Fruit fly (Drosophila melanogaster) whole organism, embryonic: ENCODE measurements around the gene Trm7-32.
A peak's percentile ranks its signal among the peaks of the same experiment; 100 is the strongest.

Experiments used
- Antp ChIP-seq: fragments of 200-800 bp; sonication (Bioruptor generic); optimal IDR thresholded peaks from 3 replicates; lab custom pipeline; 2016; ENCODE audit warnings: missing biosample characterization, missing genetic modification characterization
- B-H1 ChIP-seq: fragments of 200-800 bp; sonication (Bioruptor generic); IDR thresholded peaks from 3 replicates; pipeline ENCODE4 v1.3.6; 2022; ENCODE audit warnings: missing biosample characterization, missing genetic modification characterization
- CG10366 ChIP-seq: fragments of 200-800 bp; sonication (Bioruptor generic); IDR thresholded peaks from 2 replicates; pipeline ENCODE4 v1.3.6; 2022; ENCODE audit warnings: missing biosample characterization, missing genetic modification characterization
- CG11247 ChIP-seq: fragments of 200-800 bp; sonication (Bioruptor generic); IDR thresholded peaks from 2 replicates; pipeline ENCODE4 v1.3.6; 2022; ENCODE audit warnings: missing biosample characterization, missing genetic modification characterization
- CG14860 ChIP-seq: fragments of 200-800 bp; sonication (Bioruptor generic); IDR thresholded peaks from 3 replicates; pipeline ENCODE4 v1.3.6; 2022; ENCODE audit warnings: missing biosample characterization, missing genetic modification characterization; ENCODE audit not compliant: partially characterized antibody
- CG15514 ChIP-seq: fragments of 200-800 bp; sonication (Bioruptor generic); optimal IDR thresholded peaks from 3 replicates; lab custom pipeline; 2017; ENCODE audit warnings: missing biosample characterization, missing genetic modification characterization, mild to moderate bottlenecking, moderate library complexity, missing genetic modification reagents
- CG15601 ChIP-seq: fragments of 200-800 bp; sonication (Bioruptor generic); optimal IDR thresholded peaks from 3 replicates; lab custom pipeline; 2019; ENCODE audit warnings: missing biosample characterization, mild to moderate bottlenecking, missing genetic modification characterization, moderate library complexity
- CG18011 ChIP-seq: fragments of 200-800 bp; sonication (Bioruptor generic); optimal IDR thresholded peaks from 2 replicates; lab custom pipeline; 2017; ENCODE audit warnings: missing biosample characterization, missing genetic modification characterization, mild to moderate bottlenecking, moderate library complexity, missing genotype
- CG2129 ChIP-seq: fragments of 200-800 bp; sonication (Bioruptor generic); IDR thresholded peaks from 2 replicates; pipeline ENCODE4 v1.3.6; 2022; ENCODE audit warnings: missing biosample characterization, missing genetic modification characterization; ENCODE audit not compliant: partially characterized antibody
- CG2889 ChIP-seq: fragments of 200-800 bp; sonication (Bioruptor generic); IDR thresholded peaks from 3 replicates; pipeline ENCODE4 v1.3.6; 2022; ENCODE audit warnings: missing biosample characterization, missing genetic modification characterization
- CG31224 ChIP-seq: fragments of 200-800 bp; sonication (Bioruptor generic); IDR thresholded peaks from 2 replicates; pipeline ENCODE4 v1.3.6; 2022; ENCODE audit warnings: missing biosample characterization, missing genetic modification characterization
- CG34422 ChIP-seq: fragments of 200-800 bp; sonication (Bioruptor generic); IDR thresholded peaks from 3 replicates; pipeline ENCODE4 v1.3.6; 2022; ENCODE audit warnings: missing biosample characterization, missing genetic modification characterization
- CG3847 ChIP-seq: fragments of 200-800 bp; sonication (Bioruptor generic); IDR thresholded peaks from 2 replicates; pipeline ENCODE4 v1.3.6; 2022; ENCODE audit warnings: missing biosample characterization, missing genetic modification characterization
- CG6272 ChIP-seq: fragments of 200-800 bp; sonication (Bioruptor generic); IDR thresholded peaks from 2 replicates; pipeline ENCODE4 v1.3.6; 2022; ENCODE audit warnings: missing biosample characterization, missing genetic modification characterization
- CG6683 ChIP-seq: fragments of 200-800 bp; sonication (Bioruptor generic); optimal IDR thresholded peaks from 2 replicates; lab custom pipeline; 2017; ENCODE audit warnings: missing biosample characterization, mild to moderate bottlenecking, missing genetic modification characterization, missing genetic modification reagents
- CG7271 ChIP-seq: fragments of 200-800 bp; sonication (Bioruptor generic); optimal IDR thresholded peaks from 2 replicates; lab custom pipeline; 2018; ENCODE audit warnings: missing biosample characterization, mild to moderate bottlenecking, missing genetic modification characterization, moderate library complexity
- CG7963 ChIP-seq: fragments of 200-800 bp; sonication (Bioruptor generic); IDR thresholded peaks from 3 replicates; pipeline ENCODE4 v1.3.6; 2022; ENCODE audit warnings: missing biosample characterization, missing genetic modification characterization; ENCODE audit not compliant: partially characterized antibody
- CG9609 ChIP-seq: fragments of 200-800 bp; sonication (Bioruptor generic); optimal IDR thresholded peaks from 3 replicates; lab custom pipeline; 2016; ENCODE audit warnings: missing biosample characterization, missing genetic modification characterization
- Chrac-16 ChIP-seq: fragments of 200-800 bp; sonication (Bioruptor generic); optimal IDR thresholded peaks from 3 replicates; lab custom pipeline; 2016; ENCODE audit warnings: missing biosample characterization, missing genetic modification characterization
- D19A ChIP-seq: fragments of 200-800 bp; optimal IDR thresholded peaks from 3 replicates; lab custom pipeline; 2019; ENCODE audit warnings: missing biosample characterization, mild to moderate bottlenecking, missing genetic modification characterization, moderate library complexity
- Ets97D ChIP-seq: fragments of 200-800 bp; sonication (Bioruptor generic); optimal IDR thresholded peaks from 3 replicates; lab custom pipeline; 2016; ENCODE audit warnings: missing biosample characterization, missing genetic modification characterization
- Gug ChIP-seq: fragments of 200-800 bp; sonication (Bioruptor generic); IDR thresholded peaks from 4 replicates; pipeline ENCODE4 v1.3.6; 2022; ENCODE audit warnings: missing biosample characterization, missing genetic modification characterization
- Mad ChIP-seq: fragments of 200-800 bp; sonication (Bioruptor generic); optimal IDR thresholded peaks from 2 replicates; lab custom pipeline; 2016; ENCODE audit warnings: missing biosample characterization, missing genetic modification characterization
- Max ChIP-seq: fragments of 200-800 bp; sonication (Bioruptor generic); optimal IDR thresholded peaks from 2 replicates; lab custom pipeline; 2016; ENCODE audit warnings: missing biosample characterization, mild to moderate bottlenecking, missing genetic modification characterization
- Six4 ChIP-seq: fragments of 200-800 bp; sonication (Bioruptor generic); optimal IDR thresholded peaks from 2 replicates; lab custom pipeline; 2016; ENCODE audit warnings: missing biosample characterization, missing genetic modification characterization
- Stat92E ChIP-seq, 3 experiments: fragments of >200 bp in 2 of 3; fragments of 200-800 bp in 1 of 3; sonication (Bioruptor generic) in 1 of 3; optimal IDR thresholded peaks; 2 replicates each; lab custom pipeline; 2017 to 2019; ENCODE audit warnings: missing biosample characterization in 3 of 3, missing genetic modification characterization in 3 of 3, mild to moderate bottlenecking in 1 of 3, moderate library complexity in 1 of 3
- YL-1 ChIP-seq: fragments of 200-800 bp; sonication (Bioruptor generic); optimal IDR thresholded peaks from 3 replicates; lab custom pipeline; 2017; ENCODE audit warnings: missing biosample characterization, mild to moderate bottlenecking, missing genetic modification characterization
- ab ChIP-seq: fragments of 200-800 bp; sonication (Bioruptor generic); optimal IDR thresholded peaks from 2 replicates; lab custom pipeline; 2016; ENCODE audit warnings: missing biosample characterization, missing genetic modification characterization
- bab2 ChIP-seq: fragments of 200-800 bp; sonication (Bioruptor generic); optimal IDR thresholded peaks from 2 replicates; lab custom pipeline; 2016; ENCODE audit warnings: missing biosample characterization, missing genetic modification characterization
- br ChIP-seq: fragments of >200 bp; optimal IDR thresholded peaks from 2 replicates; lab custom pipeline; 2017
- corto ChIP-seq: fragments of 200-800 bp; sonication (Bioruptor generic); optimal IDR thresholded peaks from 2 replicates; lab custom pipeline; 2016; ENCODE audit warnings: missing biosample characterization, mild to moderate bottlenecking, missing genetic modification characterization, moderate library complexity
- crol ChIP-seq: fragments of 200-800 bp; sonication (Bioruptor generic); IDR thresholded peaks from 2 replicates; pipeline ENCODE4 v1.3.6; 2022; ENCODE audit warnings: missing biosample characterization, missing genetic modification characterization
- dan ChIP-seq: fragments of 200-800 bp; sonication (Bioruptor generic); IDR thresholded peaks from 2 replicates; pipeline ENCODE4 v1.3.6; 2022; ENCODE audit warnings: missing biosample characterization, missing genetic modification characterization
- dmrt11E ChIP-seq: fragments of 200-800 bp; sonication (Bioruptor generic); optimal IDR thresholded peaks from 3 replicates; lab custom pipeline; 2018; ENCODE audit warnings: missing biosample characterization, mild to moderate bottlenecking, missing genetic modification characterization, moderate library complexity
- en ChIP-seq: fragments of 200-800 bp; sonication (Bioruptor generic); optimal IDR thresholded peaks from 2 replicates; lab custom pipeline; 2016; ENCODE audit warnings: missing biosample characterization, missing genetic modification characterization
- fd96Cb ChIP-seq: fragments of 200-800 bp; sonication (Bioruptor generic); optimal IDR thresholded peaks from 2 replicates; lab custom pipeline; 2018; ENCODE audit warnings: missing biosample characterization, mild to moderate bottlenecking, missing genetic modification characterization, moderate library complexity
- gt ChIP-seq: fragments of 200-800 bp; sonication (Bioruptor generic); IDR thresholded peaks from 2 replicates; pipeline ENCODE4 v1.3.6; 2022; ENCODE audit warnings: missing biosample characterization, missing genetic modification characterization
- ind ChIP-seq: fragments of 200-800 bp; sonication (Bioruptor generic); optimal IDR thresholded peaks from 3 replicates; lab custom pipeline; 2016; ENCODE audit warnings: missing biosample characterization, missing genetic modification characterization
- kah ChIP-seq: fragments of 200-800 bp; sonication (Bioruptor generic); optimal IDR thresholded peaks from 2 replicates; lab custom pipeline; 2018; ENCODE audit warnings: missing biosample characterization, mild to moderate bottlenecking, missing genetic modification characterization
- lola ChIP-seq, 3 experiments: fragments of >200 bp in 2 of 3; fragments of 200-800 bp in 1 of 3; sonication (Bioruptor generic) in 1 of 3; optimal IDR thresholded peaks; 2 replicates each; lab custom pipeline; 2017 to 2019; ENCODE audit warnings: missing biosample characterization in 3 of 3, missing genetic modification characterization in 3 of 3, mild to moderate bottlenecking in 1 of 3, moderate library complexity in 1 of 3
- nerfin-1 ChIP-seq: fragments of 200-800 bp; sonication (Bioruptor generic); optimal IDR thresholded peaks from 3 replicates; lab custom pipeline; 2019; ENCODE audit warnings: missing biosample characterization, mild to moderate bottlenecking, missing genetic modification characterization, moderate library complexity
- pan ChIP-seq, 4 experiments: fragments of >200 bp in 3 of 4; fragments of 200-800 bp in 1 of 4; sonication (Bioruptor generic) in 1 of 4; optimal IDR thresholded peaks in 3 of 4; IDR thresholded peaks in 1 of 4; 2 replicates each; pipeline versions ENCODE4 v1.3.6 to Lab custom; 2017 to 2022; ENCODE audit warnings: missing biosample characterization in 2 of 4, missing genetic modification characterization in 2 of 4, mixed read lengths in 1 of 4
- pum ChIP-seq: fragments of 200-800 bp; sonication (Bioruptor generic); optimal IDR thresholded peaks from 2 replicates; lab custom pipeline; 2016; ENCODE audit warnings: missing biosample characterization, missing genetic modification characterization
- repo ChIP-seq: fragments of 200-800 bp; sonication (Bioruptor generic); optimal IDR thresholded peaks from 2 replicates; lab custom pipeline; 2016; ENCODE audit warnings: missing biosample characterization, missing genetic modification characterization
- row ChIP-seq: fragments of 200-800 bp; sonication (Bioruptor generic); IDR thresholded peaks from 3 replicates; pipeline ENCODE4 v1.3.6; 2022; ENCODE audit warnings: missing biosample characterization, missing genetic modification characterization
- run ChIP-seq: fragments of 200-800 bp; sonication (Bioruptor generic); optimal IDR thresholded peaks from 3 replicates; lab custom pipeline; 2018; ENCODE audit warnings: missing biosample characterization, mild to moderate bottlenecking, missing genetic modification characterization
- sd ChIP-seq: fragments of 200-800 bp; sonication (Bioruptor generic); optimal IDR thresholded peaks from 3 replicates; lab custom pipeline; 2018; ENCODE audit warnings: missing biosample characterization, mild to moderate bottlenecking, missing genetic modification characterization, moderate library complexity
- sens-2 ChIP-seq: fragments of 200-800 bp; sonication (Bioruptor generic); IDR thresholded peaks from 2 replicates; pipeline ENCODE4 v1.3.6; 2022; ENCODE audit warnings: missing biosample characterization, missing genetic modification characterization
- vvl ChIP-seq: fragments of 200-800 bp; sonication (Bioruptor generic); IDR thresholded peaks from 2 replicates; pipeline ENCODE4 v1.3.6; 2022; ENCODE audit warnings: missing biosample characterization, missing genetic modification characterization
- wek ChIP-seq: fragments of 200-800 bp; sonication (Bioruptor generic); optimal IDR thresholded peaks from 3 replicates; lab custom pipeline; 2018; ENCODE audit warnings: missing biosample characterization, mild to moderate bottlenecking, missing genetic modification characterization, moderate library complexity

Trm7-32 gene

DNA sequence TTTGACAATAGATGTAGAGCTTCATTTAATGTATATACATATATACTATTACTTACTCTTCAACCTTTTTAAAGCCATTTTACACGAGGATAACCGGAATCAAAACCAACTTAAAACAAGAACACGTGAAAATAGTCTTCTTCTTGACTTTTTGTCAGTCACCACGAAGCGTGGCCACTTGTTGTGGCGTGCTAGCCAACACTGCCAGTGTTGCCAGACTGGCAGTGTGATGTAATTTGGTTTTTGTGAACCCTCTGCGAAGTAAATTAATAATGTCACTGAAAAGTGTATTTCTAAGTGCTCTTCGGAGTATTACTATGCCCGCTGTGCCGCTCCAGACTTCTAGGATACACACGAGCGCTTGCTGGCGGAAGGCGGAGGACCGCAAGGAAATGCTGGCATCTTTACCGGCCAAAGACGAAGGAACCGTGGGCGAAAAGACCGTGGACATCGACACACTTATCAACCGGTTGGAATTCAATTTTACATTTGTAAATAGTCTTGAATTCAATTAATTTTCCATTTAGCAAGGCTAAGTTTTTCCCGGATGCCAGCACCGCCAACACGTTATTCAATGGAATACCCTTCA, 32.1 kb downstream of the Trm7-32 start, which contains the start of the genes Ns1 and mRpS11 (continued):
- peak; percentile 10 for TF ChIP-seq D19A (tag; lab: Kevin White, UChicago)
- no peak for TF ChIP-seq CG2889 (GFP tag; lab: Robert Waterston, UW)
- TF ChIP-seq CG34422 (GFP tag; lab: Robert Waterston, UW): peak; percentile 87; the same call in 2 of the 3 replicates
- TF ChIP-seq CG6683: peak; percentile 1
- peak; percentile 37 for TF ChIP-seq Antp (GFP tag; lab: Kevin White, UChicago)
- TF ChIP-seq CG3847 (GFP tag; lab: Robert Waterston, UW): peak; percentile 63
- peak; percentile 60 for TF ChIP-seq sd (tag; lab: Kevin White, UChicago)
- TF ChIP-seq wek: no peak
- no peak for TF ChIP-seq sens-2 (GFP tag; lab: Robert Waterston, UW)
- TF ChIP-seq CG7271 (tag; lab: Kevin White, UChicago): no peak
- peak in 1 of 3 experiments; percentile 27 for TF ChIP-seq Stat92E (GFP tag; optimal IDR thresholded peaks at IDR 0.05; lab: Kevin White, UChicago)
- TF ChIP-seq vvl (GFP tag; lab: Robert Waterston, UW): peak; percentile 60
- TF ChIP-seq dan (GFP tag; lab: Robert Waterston, UW): no peak
- peak; percentile 44; the same call in 2 of the 3 replicates for TF ChIP-seq CG7963 (GFP tag; lab: Robert Waterston, UW)
- peak; percentile 91 for TF ChIP-seq nerfin-1 (tag; lab: Kevin White, UChicago)
- peak; percentile 14 for TF ChIP-seq Chrac-16 (GFP tag; lab: Kevin White, UChicago)
- peak; percentile 13 for TF ChIP-seq Mad
- TF ChIP-seq Six4 (GFP tag; lab: Kevin White, UChicago): no peak
- TF ChIP-seq fd96Cb (tag; lab: Kevin White, UChicago): no peak
- TF ChIP-seq CG10366 (GFP tag; lab: Robert Waterston, UW): no peak
- peak; percentile 23 for TF ChIP-seq pum (GFP tag; lab: Kevin White, UChicago)
- no peak for TF ChIP-seq pan (optimal IDR thresholded peaks at IDR 0.05; lab: Kevin White, UChicago)
- TF ChIP-seq pan (GFP tag; optimal IDR thresholded peaks at IDR 0.05 in 1 of 2, IDR thresholded peaks at IDR 0.05 in 1 of 2): no peak
- 0 out of 2 replicates have a peak, but pooled peaks have one; percentile 30 for TF ChIP-seq CG11247 (GFP tag; lab: Robert Waterston, UW)
- TF ChIP-seq ind: no peak
- TF ChIP-seq Gug (GFP tag; lab: Robert Waterston, UW): no peak; the same call in 3 of the 4 replicates
- no peak for TF ChIP-seq CG31224
- no peak for TF ChIP-seq repo (GFP tag; lab: Kevin White, UChicago)
- no peak for TF ChIP-seq run (tag; lab: Kevin White, UChicago)
- TF ChIP-seq row (GFP tag; lab: Robert Waterston, UW): peak; percentile 36; the same call in 2 of the 3 replicates
- no peak for TF ChIP-seq CG14860
- TF ChIP-seq bab2: no peak
- TF ChIP-seq br (lab: Kevin White, UChicago): no peak
- TF ChIP-seq gt: no peak
- peak; percentile 100 for TF ChIP-seq YL-1 (GFP tag; lab: Kevin White, UChicago)
- no peak for TF ChIP-seq en (GFP tag; lab: Kevin White, UChicago)
- TF ChIP-seq crol (GFP tag; lab: Robert Waterston, UW): no peak
- TF ChIP-seq lola (GFP tag; optimal IDR thresholded peaks at IDR 0.05; lab: Kevin White, UChicago): no peak
- TF ChIP-seq B-H1 (GFP tag; lab: Robert Waterston, UW): no peak
- no peak for TF ChIP-seq CG6272 (GFP tag; lab: Robert Waterston, UW)
- TF ChIP-seq CG18011 (GFP tag; lab: Kevin White, UChicago): no peak
- TF ChIP-seq CG2129: no peak
- TF ChIP-seq corto (GFP tag; lab: Kevin White, UChicago): no peak
- no peak for TF ChIP-seq ab
- TF ChIP-seq Max (GFP tag; lab: Kevin White, UChicago): peak; percentile 93
- TF ChIP-seq CG9609 (GFP tag; lab: Kevin White, UChicago): no peak
- TF ChIP-seq Ets97D: peak; percentile 88
- TF ChIP-seq dmrt11E: no peak
- TF ChIP-seq CG15514 (GFP tag; lab: Kevin White, UChicago): peak; percentile 79
- TF ChIP-seq kah: peak; percentile 96
- TF ChIP-seq CG15601 (tag; lab: Kevin White, UChicago): peak; percentile 36
